Worm (Caenorhabditis elegans) whole organism, late embryonic: ENCODE data around the gene ifet-1.

Experiments
- K02D7.2 ChIP-seq: sonication (generic microtip); optimal IDR thresholded peaks from 2 replicates; lab custom pipeline; 2017; ENCODE audit warnings: mild to moderate bottlenecking, missing genetic modification characterization, missing compliant biosample characterization
- ceh-18 ChIP-seq: sonication (generic microtip); optimal IDR thresholded peaks from 2 replicates; lab custom pipeline; 2016; ENCODE audit warnings: missing genetic modification characterization, missing compliant biosample characterization
- ceh-2 ChIP-seq: sonication (generic microtip); optimal IDR thresholded peaks from 2 replicates; lab custom pipeline; 2016; ENCODE audit warnings: missing genotype, missing genetic modification characterization, missing compliant biosample characterization
- ceh-22 ChIP-seq: sonication (generic microtip); optimal IDR thresholded peaks from 2 replicates; lab custom pipeline; 2017; ENCODE audit warnings: missing biosample characterization, missing genetic modification characterization
- elt-2 ChIP-seq: sonication (generic microtip); optimal IDR thresholded peaks from 2 replicates; lab custom pipeline; 2016; ENCODE audit warnings: missing genetic modification reagents, missing genetic modification characterization, missing compliant biosample characterization
- ets-4 ChIP-seq: sonication (generic microtip); optimal IDR thresholded peaks from 2 replicates; lab custom pipeline; 2016; ENCODE audit warnings: missing genetic modification characterization, missing compliant biosample characterization
- fkh-10 ChIP-seq: fragments of 150-350 bp; optimal IDR thresholded peaks from 2 replicates; lab custom pipeline; 2014; ENCODE audit warnings: missing biosample characterization, missing genetic modification reagents, missing genetic modification characterization
- gmeb-2 ChIP-seq: sonication (generic microtip); optimal IDR thresholded peaks from 2 replicates; lab custom pipeline; 2016; ENCODE audit warnings: missing genetic modification characterization, inconsistent platforms, missing compliant biosample characterization
- nfya-1 ChIP-seq: sonication (generic microtip); optimal IDR thresholded peaks from 2 replicates; lab custom pipeline; 2017; ENCODE audit warnings: missing genetic modification characterization, mild to moderate bottlenecking, missing compliant biosample characterization, antibody characterized with exemption, moderate library complexity
- pqm-1 ChIP-seq: sonication (generic microtip); optimal IDR thresholded peaks from 2 replicates; lab custom pipeline; 2016; ENCODE audit warnings: missing genetic modification characterization, missing compliant biosample characterization
- unc-3 ChIP-seq, 2 experiments: fragments of 200-800 bp in 1 of 2; sonication (Bioruptor generic) in 1 of 2; sonication (generic microtip) in 1 of 2; conservative IDR thresholded peaks in 1 of 2; optimal IDR thresholded peaks in 1 of 2; 2 replicates each; pipeline versions ENCODE4 v1.3.6 to Lab custom; 2016 to 2022; ENCODE audit warnings: missing compliant biosample characterization in 2 of 2, missing genetic modification characterization in 2 of 2, missing genetic modification reagents in 1 of 2
- unc-55 ChIP-seq: sonication (generic microtip); optimal IDR thresholded peaks from 2 replicates; lab custom pipeline; 2017; ENCODE audit warnings: missing biosample characterization, missing genetic modification reagents, missing genetic modification characterization

DNA sequence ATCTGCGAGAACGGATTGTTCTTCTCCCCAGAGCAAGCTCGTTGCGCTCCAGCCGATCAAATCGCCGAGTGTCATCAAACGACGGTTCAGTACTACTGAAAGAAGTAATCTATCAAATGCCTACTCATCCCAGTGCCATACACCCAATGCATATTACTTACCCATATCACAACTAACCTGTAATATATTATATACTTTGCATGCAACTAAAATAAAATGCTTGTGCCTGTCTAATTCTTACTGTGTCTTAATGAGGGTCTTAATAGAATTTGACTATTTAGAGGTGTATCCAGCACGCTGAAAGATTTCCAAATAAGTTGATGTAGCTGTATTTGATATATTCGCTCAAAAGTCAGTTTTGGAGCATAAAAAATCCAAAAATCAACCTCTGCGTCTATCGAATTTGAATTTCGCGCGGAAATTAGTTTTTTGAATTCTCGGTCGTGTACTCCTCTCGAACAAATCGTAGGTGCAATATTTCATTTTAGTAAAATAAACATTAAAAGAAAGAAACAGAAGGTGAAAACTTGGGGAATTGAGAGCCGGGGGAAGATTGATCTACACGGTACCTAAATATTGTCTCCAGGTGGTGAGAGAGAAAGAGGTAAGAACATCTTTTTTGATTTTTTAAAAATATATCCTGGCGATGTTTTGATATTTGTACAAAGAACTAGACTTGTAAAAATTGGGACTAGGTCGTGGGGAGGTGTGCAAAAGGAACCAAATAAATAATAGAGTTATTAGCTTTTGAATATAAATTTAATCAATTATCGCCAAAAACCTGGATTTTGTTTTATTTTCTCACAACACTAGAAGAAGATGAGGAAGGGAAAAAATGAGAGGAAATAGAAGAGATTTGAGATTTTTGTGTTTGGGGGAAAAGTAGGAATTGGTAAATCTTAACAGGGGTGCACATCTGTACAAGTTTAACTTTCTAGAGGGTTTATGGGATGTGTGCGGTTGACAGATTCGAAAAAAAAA lies 16.5 kb upstream of the ifet-1 start:
- TF ChIP-seq fkh-10: no peak
- no peak for TF ChIP-seq elt-2 (tag; lab: Kevin White, UChicago)
- TF ChIP-seq nfya-1 (tag; lab: Kevin White, UChicago): no peak
- no peak for TF ChIP-seq ceh-22 (tag; lab: Kevin White, UChicago)
- TF ChIP-seq K02D7.2 (tag; lab: Kevin White, UChicago): no peak
- TF ChIP-seq unc-55 (GFP tag; lab: Kevin White, UChicago): no peak
- TF ChIP-seq unc-3 (GFP tag; conservative IDR thresholded peaks at IDR 0.05; lab: Robert Waterston, UW): no peak
- no peak for TF ChIP-seq unc-3 (tag; optimal IDR thresholded peaks at IDR 0.05; lab: Kevin White, UChicago)
- no peak for TF ChIP-seq gmeb-2
- TF ChIP-seq ceh-2 (tag; lab: Kevin White, UChicago): no peak
- TF ChIP-seq ceh-18 (tag; lab: Kevin White, UChicago): no peak
- TF ChIP-seq ets-4 (tag; lab: Kevin White, UChicago): no peak
- no peak for TF ChIP-seq pqm-1 (tag; lab: Kevin White, UChicago)
